Fruit fly (Drosophila melanogaster): ENCODE results near the gene CG17129.

dm6 chr3L:711839-712553 is 31.9 kb upstream of the CG17129 start, which contains the start of gene CG13896:
- TF ChIP-seq knrl (GFP tag; IDR thresholded peaks at IDR 0.05; ENCODE audit: partially characterized antibody) (peak; percentile 74), amos (GFP tag; IDR thresholded peaks at IDR 0.05; ENCODE audit: partially characterized antibody) (peak; percentile 48), CG14667 (GFP tag; IDR thresholded peaks at IDR 0.05) (peak; percentile 90), CoRest (tag; optimal IDR thresholded peaks at IDR 0.05) (peak; percentile 84), grau (tag; optimal IDR thresholded peaks at IDR 0.05) (peak; percentile 87), CG15011 (GFP tag; optimal IDR thresholded peaks at IDR 0.05) (peak; percentile 26), Drgx (GFP tag; IDR thresholded peaks at IDR 0.05) (peak; percentile 57; the same call in 1 of the 2 replicates), Atf-2 (GFP tag; optimal IDR thresholded peaks at IDR 0.05) (peak; percentile 88), ci (GFP tag; IDR thresholded peaks at IDR 0.05) (peak; percentile 93), CG11093 (GFP tag; IDR thresholded peaks at IDR 0.05) (peak; percentile 57; the same call in 1 of the 3 replicates), CTCF (GFP tag; optimal IDR thresholded peaks at IDR 0.05) (peak; percentile 100), Aef1 (GFP tag; IDR thresholded peaks at IDR 0.05) (peak; percentile 75), Abd-B (GFP tag; optimal IDR thresholded peaks at IDR 0.05) (peak; percentile 77)
